Worm (Caenorhabditis elegans) whole organism, young adult: Measurements from ENCODE around the gene str-141.

Experiments
- Y67H2A.10 ChIP-seq: fragments of 200-800 bp; sonication (Bioruptor generic); conservative IDR thresholded peaks from 2 replicates; pipeline ENCODE4 v1.3.6; 2022; ENCODE audit warnings: missing genetic modification reagents, missing genetic modification characterization, missing compliant biosample characterization
- ZK185.1 ChIP-seq: sonication (generic microtip); optimal IDR thresholded peaks from 2 replicates; lab custom pipeline; 2016; ENCODE audit warnings: mild to moderate bottlenecking, missing genetic modification characterization, missing compliant biosample characterization; ENCODE audit not compliant: poor library complexity, severe bottlenecking
- ama-1 ChIP-seq, 3 experiments: fragments of 150-350 bp in 1 of 3; sonication (generic microtip) in 2 of 3; optimal IDR thresholded peaks; 2 replicates each; lab custom pipeline; 2014 to 2018; ENCODE audit warnings: missing biosample characterization in 2 of 3, missing genetic modification characterization in 2 of 3, missing genetic modification reagents in 2 of 3
- cebp-1 ChIP-seq, 2 experiments: fragments of 200-800 bp in 1 of 2; sonication (Bioruptor generic) in 1 of 2; sonication (generic microtip) in 1 of 2; IDR thresholded peaks in 1 of 2; optimal IDR thresholded peaks in 1 of 2; 2 replicates each; pipeline versions ENCODE4 v1.3.6 to Lab custom; 2017 to 2022; ENCODE audit warnings: missing compliant biosample characterization in 2 of 2, missing genetic modification characterization in 2 of 2, mild to moderate bottlenecking in 1 of 2, missing genetic modification reagents in 1 of 2, moderate library complexity in 1 of 2
- egl-18 ChIP-seq: fragments of 200-800 bp; sonication (Bioruptor generic); IDR thresholded peaks from 2 replicates; pipeline ENCODE4 v1.3.6; 2022; ENCODE audit warnings: missing genetic modification reagents, missing genetic modification characterization, missing compliant biosample characterization
- pha-4 ChIP-seq: fragments of 150-350 bp; sonication (generic microtip); optimal IDR thresholded peaks from 2 replicates; lab custom pipeline; 2014; ENCODE audit warnings: missing biosample characterization, missing genetic modification reagents, missing genetic modification characterization

DNA sequence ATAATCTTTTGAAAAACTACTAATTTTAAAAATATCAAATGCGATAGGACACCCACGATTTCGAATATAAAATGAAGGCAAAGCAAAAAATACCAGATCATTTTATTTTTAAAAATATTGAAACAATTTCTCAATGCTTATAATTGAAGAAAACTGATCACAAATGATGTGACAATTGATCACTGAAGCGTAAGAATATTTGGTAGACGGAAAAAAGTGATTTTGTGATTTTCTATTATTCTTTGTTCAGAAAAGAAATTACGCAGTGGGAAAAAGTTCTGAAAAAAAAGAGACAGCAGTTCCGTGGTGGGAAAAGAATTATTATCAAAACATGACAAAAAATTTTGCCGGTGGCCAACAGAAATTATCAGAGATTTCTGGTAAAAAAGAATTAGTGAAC, 25.0 kb downstream of the str-141 start, which contains the start of gene T03F7.5:
- TF ChIP-seq ama-1 (optimal IDR thresholded peaks at IDR 0.05; lab: Kevin White, UChicago) (no peak), ama-1 (GFP tag; optimal IDR thresholded peaks at IDR 0.05; lab: Kevin White, UChicago) (no peak), egl-18 (GFP tag; lab: Robert Waterston, UW) (no peak), Y67H2A.10 (no peak), cebp-1 (GFP tag; IDR thresholded peaks at IDR 0.05; lab: Robert Waterston, UW) (no peak), cebp-1 (tag; optimal IDR thresholded peaks at IDR 0.05; lab: Kevin White, UChicago) (no peak), pha-4 (tag; lab: Kevin White, UChicago) (no peak), ZK185.1 (tag; lab: Kevin White, UChicago) (no peak)
